Worm (Caenorhabditis elegans) whole organism, L4 larva: ENCODE data around the gene oac-57.

Experiments
- ZK546.5 ChIP-seq, 2 experiments: sonication (generic microtip); optimal IDR thresholded peaks; 2 replicates each; lab custom pipeline; 2017; ENCODE audit warnings: missing biosample characterization in 2 of 2, missing genetic modification characterization in 2 of 2
- ceh-82 ChIP-seq: sonication (generic microtip); optimal IDR thresholded peaks from 2 replicates; lab custom pipeline; 2017; ENCODE audit warnings: missing biosample characterization, missing genetic modification characterization
- ces-1 ChIP-seq: fragments of 150-350 bp; sonication (generic microtip); optimal IDR thresholded peaks from 4 replicates; lab custom pipeline; 2014; ENCODE audit warnings: missing biosample characterization, missing genetic modification reagents, missing genetic modification characterization
- egl-27 ChIP-seq: sonication (generic microtip); optimal IDR thresholded peaks from 3 replicates; lab custom pipeline; 2017; ENCODE audit warnings: missing biosample characterization, missing genetic modification reagents, missing genetic modification characterization
- lin-13 ChIP-seq: fragments of 150-350 bp; optimal IDR thresholded peaks from 2 replicates; lab custom pipeline; 2014; ENCODE audit warnings: missing biosample characterization, missing genetic modification reagents, missing genetic modification characterization
- mep-1 ChIP-seq: fragments of 150-350 bp; sonication (generic microtip); optimal IDR thresholded peaks from 3 replicates; lab custom pipeline; 2014; ENCODE audit warnings: missing biosample characterization, missing genetic modification characterization
- pha-4 ChIP-seq, 2 experiments: fragments of 150-350 bp in 1 of 2; fragments of 200-800 bp in 1 of 2; sonication (Bioruptor generic) in 1 of 2; IDR thresholded peaks in 1 of 2; optimal IDR thresholded peaks in 1 of 2; 2 replicates each; pipeline versions ENCODE4 v1.3.6 to Lab custom; 2014 to 2022; ENCODE audit warnings: missing genetic modification characterization in 2 of 2, missing genetic modification reagents in 2 of 2, missing biosample characterization in 1 of 2, missing compliant biosample characterization in 1 of 2
- skn-1 ChIP-seq: fragments of 150-350 bp; optimal IDR thresholded peaks from 2 replicates; lab custom pipeline; 2014; ENCODE audit warnings: missing biosample characterization, missing genetic modification characterization
- unc-39 ChIP-seq: sonication (generic microtip); optimal IDR thresholded peaks from 2 replicates; lab custom pipeline; 2017; ENCODE audit warnings: missing biosample characterization, missing genetic modification characterization
- vab-7 ChIP-seq: fragments of 200-800 bp; sonication (Bioruptor generic); IDR thresholded peaks from 2 replicates; pipeline ENCODE4 v1.3.6; 2022; ENCODE audit warnings: missing genetic modification reagents, missing genetic modification characterization, missing compliant biosample characterization
- zag-1 ChIP-seq: fragments of 150-350 bp; optimal IDR thresholded peaks from 2 replicates; lab custom pipeline; 2014; ENCODE audit warnings: missing biosample characterization, missing genetic modification characterization

- TF ChIP-seq ceh-82 (no peak), skn-1 (tag; lab: Kevin White, UChicago) (no peak), mep-1 (tag; lab: Kevin White, UChicago) (no peak), pha-4 (GFP tag; IDR thresholded peaks at IDR 0.05; lab: Robert Waterston, UW) (no peak), pha-4 (tag; optimal IDR thresholded peaks at IDR 0.05; lab: Kevin White, UChicago) (no peak), zag-1 (tag; lab: Kevin White, UChicago) (no peak), egl-27 (tag; lab: Kevin White, UChicago) (no peak), lin-13 (GFP tag; lab: Kevin White, UChicago) (no peak), ZK546.5 (tag; optimal IDR thresholded peaks at IDR 0.05; lab: Kevin White, UChicago) (no peak), ces-1 (no peak), vab-7 (GFP tag; lab: Robert Waterston, UW) (no peak), unc-39 (no peak)
Observed at ce11 chrIV:12349639-12350038, 42.0 kb upstream of the oac-57 start, which contains the start of gene best-22.
